Worm (Caenorhabditis elegans) whole organism, late embryonic: ENCODE data around the gene pqn-35.

Experiments used
- C08G9.2 ChIP-seq: sonication (generic microtip); optimal IDR thresholded peaks from 2 replicates; lab custom pipeline; 2016; ENCODE audit warnings: mild to moderate bottlenecking, missing genetic modification characterization, moderate library complexity, missing compliant biosample characterization
- F13H6.1 ChIP-seq: sonication (generic microtip); optimal IDR thresholded peaks from 2 replicates; lab custom pipeline; 2016; ENCODE audit warnings: missing genetic modification characterization, missing compliant biosample characterization
- ceh-14 ChIP-seq: sonication (generic microtip); optimal IDR thresholded peaks from 2 replicates; lab custom pipeline; 2016; ENCODE audit warnings: missing genotype, missing genetic modification characterization, missing compliant biosample characterization
- ceh-24 ChIP-seq: sonication (generic microtip); optimal IDR thresholded peaks from 2 replicates; lab custom pipeline; 2016; ENCODE audit warnings: mild to moderate bottlenecking, missing genetic modification characterization, missing compliant biosample characterization
- ceh-48 ChIP-seq: sonication (generic microtip); optimal IDR thresholded peaks from 2 replicates; lab custom pipeline; 2016; ENCODE audit warnings: missing genetic modification characterization, inconsistent platforms, missing compliant biosample characterization
- fax-1 ChIP-seq: sonication (generic microtip); optimal IDR thresholded peaks from 2 replicates; lab custom pipeline; 2016; ENCODE audit warnings: missing genotype, missing genetic modification characterization, missing compliant biosample characterization
- hlh-6 ChIP-seq: sonication (generic microtip); optimal IDR thresholded peaks from 2 replicates; lab custom pipeline; 2016; ENCODE audit warnings: missing genotype, missing genetic modification characterization, missing compliant biosample characterization
- nfya-1 ChIP-seq: sonication (generic microtip); optimal IDR thresholded peaks from 2 replicates; lab custom pipeline; 2017; ENCODE audit warnings: missing genetic modification characterization, mild to moderate bottlenecking, missing compliant biosample characterization, antibody characterized with exemption, moderate library complexity
- nhr-11 ChIP-seq: fragments of 150-350 bp; optimal IDR thresholded peaks from 2 replicates; lab custom pipeline; 2014; ENCODE audit warnings: missing biosample characterization, missing genetic modification characterization
- pat-9 ChIP-seq: fragments of 200-800 bp; sonication (Bioruptor generic); optimal IDR thresholded peaks from 2 replicates; lab custom pipeline; 2018; ENCODE audit warnings: mild to moderate bottlenecking, missing genetic modification characterization, moderate library complexity, missing compliant biosample characterization
- pha-4 ChIP-seq: fragments of 150-350 bp; optimal IDR thresholded peaks from 2 replicates; lab custom pipeline; 2018; ENCODE audit warnings: missing biosample characterization, missing genetic modification reagents, missing genetic modification characterization
- pqm-1 ChIP-seq: sonication (generic microtip); optimal IDR thresholded peaks from 2 replicates; lab custom pipeline; 2016; ENCODE audit warnings: missing genetic modification characterization, missing compliant biosample characterization
- ref-2 ChIP-seq: sonication (generic microtip); optimal IDR thresholded peaks from 2 replicates; lab custom pipeline; 2016; ENCODE audit warnings: missing genetic modification characterization, missing compliant biosample characterization

ce11 chrII:4590660-4591059 is 22.1 kb upstream of the pqn-35 start:
- TF ChIP-seq ceh-24 (tag; lab: Kevin White, UChicago) (no peak), F13H6.1 (no peak), pqm-1 (tag; lab: Kevin White, UChicago) (no peak), C08G9.2 (tag; lab: Kevin White, UChicago) (no peak), nfya-1 (tag; lab: Kevin White, UChicago) (no peak), ceh-14 (tag; lab: Kevin White, UChicago) (no peak), fax-1 (tag; lab: Kevin White, UChicago) (no peak), pat-9 (tag; lab: Kevin White, UChicago) (no peak), nhr-11 (tag; lab: Kevin White, UChicago) (no peak), hlh-6 (tag; lab: Kevin White, UChicago) (no peak), pha-4 (tag; lab: Kevin White, UChicago) (no peak), ref-2 (no peak), ceh-48 (tag; lab: Kevin White, UChicago) (no peak)
